Fruit fly (Drosophila melanogaster) whole organism, embryonic: ENCODE data around the gene scpr-A.

Experiments used
- B-H1 ChIP-seq: fragments of 200-800 bp; sonication (Bioruptor generic); IDR thresholded peaks from 3 replicates; pipeline ENCODE4 v1.3.6; 2022; ENCODE audit warnings: missing biosample characterization, missing genetic modification characterization
- Bdp1 ChIP-seq: fragments of 200-800 bp; sonication (Bioruptor generic); optimal IDR thresholded peaks from 3 replicates; lab custom pipeline; 2016; ENCODE audit warnings: missing biosample characterization, missing genetic modification characterization
- Bteb2 ChIP-seq: fragments of 200-800 bp; sonication (Bioruptor generic); optimal IDR thresholded peaks from 2 replicates; lab custom pipeline; 2016; ENCODE audit warnings: missing biosample characterization, missing genetic modification characterization
- CG1233 ChIP-seq: fragments of 200-800 bp; sonication (Bioruptor generic); optimal IDR thresholded peaks from 4 replicates; lab custom pipeline; 2018; ENCODE audit warnings: missing biosample characterization, mild to moderate bottlenecking, missing genetic modification characterization
- CG12391 ChIP-seq: fragments of 200-800 bp; sonication (Bioruptor generic); optimal IDR thresholded peaks from 3 replicates; lab custom pipeline; 2018; ENCODE audit warnings: missing biosample characterization, mild to moderate bottlenecking, missing genetic modification characterization, moderate library complexity
- CG12744 ChIP-seq: fragments of 200-800 bp; sonication (Bioruptor generic); optimal IDR thresholded peaks from 2 replicates; lab custom pipeline; 2016; ENCODE audit warnings: missing biosample characterization, missing genetic modification characterization
- CG16813 ChIP-seq: fragments of 200-800 bp; sonication (Bioruptor generic); IDR thresholded peaks from 3 replicates; pipeline ENCODE4 v1.3.6; 2022; ENCODE audit warnings: missing biosample characterization, missing genetic modification characterization; ENCODE audit not compliant: partially characterized antibody
- CG16815 ChIP-seq: fragments of 200-800 bp; sonication (Bioruptor generic); optimal IDR thresholded peaks from 3 replicates; lab custom pipeline; 2017; ENCODE audit warnings: missing biosample characterization, mild to moderate bottlenecking, missing genetic modification characterization
- CG18011 ChIP-seq: fragments of 200-800 bp; sonication (Bioruptor generic); optimal IDR thresholded peaks from 2 replicates; lab custom pipeline; 2017; ENCODE audit warnings: missing biosample characterization, missing genetic modification characterization, mild to moderate bottlenecking, moderate library complexity, missing genotype
- CG18599 ChIP-seq: fragments of 200-800 bp; sonication (Bioruptor generic); optimal IDR thresholded peaks from 3 replicates; lab custom pipeline; 2017; ENCODE audit warnings: missing biosample characterization, missing genetic modification characterization, mild to moderate bottlenecking, moderate library complexity, missing genetic modification reagents
- CG2875 ChIP-seq: fragments of 200-800 bp; sonication (Bioruptor generic); optimal IDR thresholded peaks from 2 replicates; lab custom pipeline; 2017; ENCODE audit warnings: missing biosample characterization, mild to moderate bottlenecking, missing genetic modification characterization, missing genetic modification reagents
- CG32532 ChIP-seq: fragments of 200-800 bp; sonication (Bioruptor generic); IDR thresholded peaks from 2 replicates; pipeline ENCODE4 v1.3.6; 2022; ENCODE audit warnings: missing biosample characterization, missing genetic modification characterization
- CG33557 ChIP-seq: fragments of 200-800 bp; sonication (Bioruptor generic); optimal IDR thresholded peaks from 2 replicates; lab custom pipeline; 2019; ENCODE audit warnings: missing biosample characterization, mild to moderate bottlenecking, missing genetic modification characterization, moderate library complexity
- CG4820 ChIP-seq: fragments of 200-800 bp; sonication (Bioruptor generic); optimal IDR thresholded peaks from 3 replicates; lab custom pipeline; 2016; ENCODE audit warnings: missing biosample characterization, missing genetic modification characterization
- CG6272 ChIP-seq: fragments of 200-800 bp; sonication (Bioruptor generic); IDR thresholded peaks from 2 replicates; pipeline ENCODE4 v1.3.6; 2022; ENCODE audit warnings: missing biosample characterization, missing genetic modification characterization
- CG6813 ChIP-seq: fragments of 200-800 bp; sonication (Bioruptor generic); optimal IDR thresholded peaks from 2 replicates; lab custom pipeline; 2017; ENCODE audit warnings: missing biosample characterization, missing genetic modification characterization, mild to moderate bottlenecking, moderate library complexity, missing genetic modification reagents
- CG6854 ChIP-seq: fragments of 200-800 bp; sonication (Bioruptor generic); optimal IDR thresholded peaks from 3 replicates; lab custom pipeline; 2017; ENCODE audit warnings: missing biosample characterization, mild to moderate bottlenecking, missing genetic modification characterization
- CG8359 ChIP-seq: fragments of 200-800 bp; sonication (Bioruptor generic); optimal IDR thresholded peaks from 2 replicates; lab custom pipeline; 2017; ENCODE audit warnings: missing biosample characterization, mild to moderate bottlenecking, missing genetic modification characterization, borderline replicate concordance
- CTCF ChIP-seq: fragments of 200-800 bp; sonication (Bioruptor generic); optimal IDR thresholded peaks from 2 replicates; lab custom pipeline; 2017; ENCODE audit warnings: missing biosample characterization, mild to moderate bottlenecking, missing genetic modification characterization, moderate library complexity
- Dek ChIP-seq: fragments of 200-800 bp; sonication (Bioruptor generic); optimal IDR thresholded peaks from 3 replicates; lab custom pipeline; 2019; ENCODE audit warnings: missing biosample characterization, mild to moderate bottlenecking, missing genetic modification characterization, moderate library complexity
- E2f1 ChIP-seq: fragments of 200-800 bp; sonication (Bioruptor generic); IDR thresholded peaks from 2 replicates; pipeline ENCODE4 v1.3.6; 2022; ENCODE audit warnings: missing biosample characterization, missing genetic modification characterization
- ERR ChIP-seq: fragments of 200-800 bp; sonication (Bioruptor generic); optimal IDR thresholded peaks from 2 replicates; lab custom pipeline; 2016; ENCODE audit warnings: missing biosample characterization, missing genetic modification characterization
- HmgD ChIP-seq: fragments of 200-800 bp; sonication (Bioruptor generic); optimal IDR thresholded peaks from 3 replicates; lab custom pipeline; 2016; ENCODE audit warnings: missing biosample characterization, missing genetic modification characterization
- Mes4 ChIP-seq: fragments of 200-800 bp; sonication (Bioruptor generic); optimal IDR thresholded peaks from 2 replicates; lab custom pipeline; 2016; ENCODE audit warnings: missing biosample characterization, missing genetic modification characterization
- Mrtf ChIP-seq: fragments of 200-800 bp; sonication (Bioruptor generic); IDR thresholded peaks from 3 replicates; pipeline ENCODE4 v1.3.6; 2022; ENCODE audit warnings: missing biosample characterization, missing genetic modification characterization
- NC2α ChIP-seq: fragments of 200-800 bp; sonication (Bioruptor generic); optimal IDR thresholded peaks from 2 replicates; lab custom pipeline; 2016; ENCODE audit warnings: missing biosample characterization, missing genetic modification characterization
- NfI ChIP-seq: fragments of 200-800 bp; sonication (Bioruptor generic); optimal IDR thresholded peaks from 3 replicates; lab custom pipeline; 2018; ENCODE audit warnings: missing biosample characterization, mild to moderate bottlenecking, missing genetic modification characterization, moderate library complexity
- Opbp ChIP-seq: fragments of 200-800 bp; sonication (Bioruptor generic); IDR thresholded peaks from 3 replicates; pipeline ENCODE4 v1.3.6; 2022; ENCODE audit warnings: missing biosample characterization, missing genetic modification characterization; ENCODE audit not compliant: partially characterized antibody
- Sin3A ChIP-seq: fragments of >200 bp; optimal IDR thresholded peaks from 2 replicates; lab custom pipeline; 2018
- Spps ChIP-seq: fragments of 200-800 bp; sonication (Bioruptor generic); optimal IDR thresholded peaks from 2 replicates; lab custom pipeline; 2018; ENCODE audit warnings: missing biosample characterization, mild to moderate bottlenecking, missing genetic modification characterization
- abd-A ChIP-seq: fragments of 200-800 bp; sonication (Bioruptor generic); optimal IDR thresholded peaks from 3 replicates; lab custom pipeline; 2019; ENCODE audit warnings: missing biosample characterization, mild to moderate bottlenecking, missing genetic modification characterization, moderate library complexity
- ato ChIP-seq: fragments of 200-800 bp; sonication (Bioruptor generic); IDR thresholded peaks from 2 replicates; pipeline ENCODE4 v1.3.6; 2022; ENCODE audit warnings: missing biosample characterization, missing genetic modification characterization; ENCODE audit not compliant: partially characterized antibody
- crp ChIP-seq, 2 experiments: fragments of 200-800 bp; sonication (Bioruptor generic); optimal IDR thresholded peaks; 2 replicates in 1 of 2; 3 replicates in 1 of 2; lab custom pipeline; 2017; ENCODE audit warnings: missing biosample characterization in 2 of 2, missing genetic modification characterization in 2 of 2, mild to moderate bottlenecking in 1 of 2, moderate library complexity in 1 of 2
- cwo ChIP-seq: fragments of 200-800 bp; sonication (Bioruptor generic); optimal IDR thresholded peaks from 3 replicates; lab custom pipeline; 2017; ENCODE audit warnings: missing biosample characterization, missing genetic modification characterization, mild to moderate bottlenecking, moderate library complexity, missing genetic modification reagents
- da ChIP-seq: fragments of 200-800 bp; sonication (Bioruptor generic); optimal IDR thresholded peaks from 2 replicates; lab custom pipeline; 2016; ENCODE audit warnings: missing biosample characterization, missing genetic modification characterization
- danr ChIP-seq: fragments of 200-800 bp; sonication (Bioruptor generic); IDR thresholded peaks from 2 replicates; pipeline ENCODE4 v1.3.6; 2022; ENCODE audit warnings: missing biosample characterization, missing genetic modification characterization
- dati ChIP-seq: fragments of 200-800 bp; sonication (Bioruptor generic); IDR thresholded peaks from 2 replicates; pipeline ENCODE4 v1.3.6; 2022; ENCODE audit warnings: missing biosample characterization, missing genetic modification characterization
- dimm ChIP-seq: fragments of 200-800 bp; sonication (Bioruptor generic); IDR thresholded peaks from 2 replicates; pipeline ENCODE4 v1.3.6; 2022; ENCODE audit warnings: missing biosample characterization, missing genetic modification characterization
- eve ChIP-seq, 2 experiments: fragments of >200 bp; optimal IDR thresholded peaks; 2 replicates each; lab custom pipeline; 2017; ENCODE audit warnings: missing biosample characterization in 2 of 2, missing genetic modification characterization in 2 of 2
- fd64A ChIP-seq: fragments of 200-800 bp; sonication (Bioruptor generic); optimal IDR thresholded peaks from 3 replicates; lab custom pipeline; 2018; ENCODE audit warnings: missing biosample characterization, mild to moderate bottlenecking, missing genetic modification characterization
- hb ChIP-seq: fragments of 200-800 bp; sonication (Bioruptor generic); IDR thresholded peaks from 3 replicates; pipeline ENCODE4 v1.3.6; 2022; ENCODE audit warnings: missing biosample characterization, missing genetic modification characterization; ENCODE audit not compliant: partially characterized antibody
- maf-S ChIP-seq: fragments of 200-800 bp; sonication (Bioruptor generic); optimal IDR thresholded peaks from 2 replicates; lab custom pipeline; 2016; ENCODE audit warnings: missing biosample characterization, missing genetic modification characterization
- mam ChIP-seq: fragments of 200-800 bp; sonication (Bioruptor generic); optimal IDR thresholded peaks from 3 replicates; lab custom pipeline; 2016; ENCODE audit warnings: missing biosample characterization, missing genetic modification characterization
- p53 ChIP-seq: fragments of 200-800 bp; sonication (Bioruptor generic); optimal IDR thresholded peaks from 2 replicates; lab custom pipeline; 2016; ENCODE audit warnings: missing biosample characterization, missing genetic modification characterization
- peb ChIP-seq: fragments of 200-800 bp; sonication (Bioruptor generic); IDR thresholded peaks from 2 replicates; pipeline ENCODE4 v1.3.6; 2022; ENCODE audit warnings: missing biosample characterization, missing genetic modification characterization
- scrt ChIP-seq: fragments of 200-800 bp; sonication (Bioruptor generic); optimal IDR thresholded peaks from 2 replicates; lab custom pipeline; 2018; ENCODE audit warnings: missing biosample characterization, mild to moderate bottlenecking, missing genetic modification characterization, moderate library complexity
- sens ChIP-seq: fragments of 200-800 bp; sonication (Bioruptor generic); peaks from one replicate; lab custom pipeline; 2016; ENCODE audit warnings: missing biosample characterization, missing genetic modification characterization
- sob ChIP-seq: fragments of 200-800 bp; sonication (Bioruptor generic); IDR thresholded peaks from 2 replicates; pipeline ENCODE4 v1.3.6; 2022; ENCODE audit warnings: missing biosample characterization, missing genetic modification characterization
- tio ChIP-seq: fragments of 200-800 bp; sonication (Bioruptor generic); optimal IDR thresholded peaks from 2 replicates; lab custom pipeline; 2017; ENCODE audit warnings: missing biosample characterization, missing genetic modification characterization, inconsistent platforms
- tx ChIP-seq: fragments of 200-800 bp; sonication (Bioruptor generic); optimal IDR thresholded peaks from 2 replicates; lab custom pipeline; 2016; ENCODE audit warnings: missing biosample characterization, missing genetic modification characterization
- unpg ChIP-seq: fragments of 200-800 bp; sonication (Bioruptor generic); optimal IDR thresholded peaks from 3 replicates; lab custom pipeline; 2018; ENCODE audit warnings: missing biosample characterization, mild to moderate bottlenecking, missing genetic modification characterization, moderate library complexity
- zfh2 ChIP-seq: fragments of 200-800 bp; sonication (Bioruptor generic); optimal IDR thresholded peaks from 2 replicates; lab custom pipeline; 2016; ENCODE audit warnings: missing biosample characterization, missing genetic modification characterization

scpr-A gene

dm6 chr3R:11269013-11269412 is 28.0 kb downstream of the scpr-A start (continued):
- TF ChIP-seq ato (no peak), CG18599 (GFP tag; lab: Kevin White, UChicago) (peak; percentile 65), p53 (GFP tag; lab: Kevin White, UChicago) (peak; percentile 8), peb (no peak), CG6272 (GFP tag; lab: Robert Waterston, UW) (no peak), fd64A (GFP tag; lab: Kevin White, UChicago) (peak; percentile 66), CG33557 (GFP tag; lab: Kevin White, UChicago) (peak; percentile 87), CG2875 (GFP tag; lab: Kevin White, UChicago) (peak; percentile 79), CG32532 (GFP tag; lab: Robert Waterston, UW) (peak; percentile 77; the same call in 1 of the 2 replicates), dimm (GFP tag; lab: Robert Waterston, UW) (0 out of 2 replicates have a peak, but pooled peaks have one; percentile 6), tio (GFP tag; lab: Kevin White, UChicago) (peak; percentile 47), CTCF (GFP tag; lab: Kevin White, UChicago) (peak; percentile 94), Bteb2 (no peak), scrt (GFP tag; lab: Kevin White, UChicago) (peak; percentile 52), eve (GFP tag; optimal IDR thresholded peaks at IDR 0.05; lab: Kevin White, UChicago) (no peak), Mrtf (GFP tag; lab: Robert Waterston, UW) (no peak; the same call in 2 of the 3 replicates), dati (no peak), CG8359 (GFP tag; lab: Kevin White, UChicago) (peak; percentile 77), Spps (peak; percentile 52), NfI (GFP tag; lab: Kevin White, UChicago) (peak; percentile 82), crp (GFP tag; optimal IDR thresholded peaks at IDR 0.05; lab: Kevin White, UChicago) (peak in 1 of 2 experiments; percentile 3), E2f1 (GFP tag; lab: Robert Waterston, UW) (no peak), tx (GFP tag; lab: Kevin White, UChicago) (no peak), Mes4 (GFP tag; lab: Kevin White, UChicago) (peak; percentile 65), Opbp (GFP tag; lab: Robert Waterston, UW) (no peak), CG6813 (GFP tag; lab: Kevin White, UChicago) (peak; percentile 82), maf-S (GFP tag; lab: Kevin White, UChicago) (peak; percentile 39), hb (no peak), B-H1 (GFP tag; lab: Robert Waterston, UW) (no peak), CG12744 (peak; percentile 37), CG6854 (peak; percentile 63), CG16813 (GFP tag; lab: Robert Waterston, UW) (no peak), Dek (tag; lab: Kevin White, UChicago) (no peak), HmgD (no peak), danr (GFP tag; lab: Robert Waterston, UW) (no peak), sens (GFP tag; lab: Kevin White, UChicago) (peak; percentile 92), CG4820 (GFP tag; lab: Kevin White, UChicago) (peak; percentile 72), Bdp1 (GFP tag; lab: Kevin White, UChicago) (peak; percentile 38), da (no peak), CG16815 (GFP tag; lab: Kevin White, UChicago) (peak; percentile 37), ERR (GFP tag; lab: Kevin White, UChicago) (no peak), abd-A (tag; lab: Kevin White, UChicago) (no peak), Sin3A (lab: Kevin White, UChicago) (no peak), unpg (GFP tag; lab: Kevin White, UChicago) (no peak), sob (GFP tag; lab: Robert Waterston, UW) (no peak; the same call in 1 of the 2 replicates), CG12391 (tag; lab: Kevin White, UChicago) (no peak), NC2α (peak; percentile 2), zfh2 (GFP tag; lab: Kevin White, UChicago) (no peak), CG18011 (no peak), mam (GFP tag; lab: Kevin White, UChicago) (peak; percentile 10), CG1233 (GFP tag; lab: Kevin White, UChicago) (peak; percentile 76), cwo (GFP tag; lab: Kevin White, UChicago) (no peak)
